Fruit fly (Drosophila melanogaster) whole organism, embryonic: ENCODE data around the gene ana1.

ENCODE experiments used
- Abd-B ChIP-seq: fragments of 200-800 bp; sonication (Bioruptor generic); optimal IDR thresholded peaks from 2 replicates; lab custom pipeline; 2018; ENCODE audit warnings: missing biosample characterization, mild to moderate bottlenecking, missing genetic modification characterization, moderate library complexity
- CG10543 ChIP-seq: fragments of 200-800 bp; sonication (Bioruptor generic); optimal IDR thresholded peaks from 3 replicates; lab custom pipeline; 2017; ENCODE audit warnings: missing biosample characterization, mild to moderate bottlenecking, missing genetic modification characterization, moderate library complexity
- CG11560 ChIP-seq: fragments of 200-800 bp; sonication (Bioruptor generic); IDR thresholded peaks from 3 replicates; pipeline ENCODE4 v1.3.6; 2022; ENCODE audit warnings: missing biosample characterization, missing genetic modification characterization
- CG12155 ChIP-seq: fragments of 200-800 bp; sonication (Bioruptor generic); optimal IDR thresholded peaks from 3 replicates; lab custom pipeline; 2016; ENCODE audit warnings: missing biosample characterization, missing genetic modification characterization
- CG12299 ChIP-seq: fragments of 200-800 bp; sonication (Bioruptor generic); optimal IDR thresholded peaks from 2 replicates; lab custom pipeline; 2018; ENCODE audit warnings: missing biosample characterization, mild to moderate bottlenecking, missing genetic modification characterization
- CG13123 ChIP-seq: fragments of 200-800 bp; sonication (Bioruptor generic); optimal IDR thresholded peaks from 2 replicates; lab custom pipeline; 2016; ENCODE audit warnings: missing biosample characterization, missing genetic modification characterization
- CG15269 ChIP-seq: fragments of 200-800 bp; sonication (Bioruptor generic); optimal IDR thresholded peaks from 2 replicates; lab custom pipeline; 2018; ENCODE audit warnings: missing biosample characterization, mild to moderate bottlenecking, missing genetic modification characterization, moderate library complexity
- CG1529 ChIP-seq: fragments of 200-800 bp; sonication (Bioruptor generic); optimal IDR thresholded peaks from 3 replicates; lab custom pipeline; 2018; ENCODE audit warnings: missing biosample characterization, missing genetic modification characterization
- CG17612 ChIP-seq: fragments of 200-800 bp; sonication (Bioruptor generic); IDR thresholded peaks from 2 replicates; pipeline ENCODE4 v1.3.6; 2022; ENCODE audit warnings: missing biosample characterization, missing genetic modification characterization
- CG1792 ChIP-seq: fragments of 200-800 bp; sonication (Bioruptor generic); optimal IDR thresholded peaks from 2 replicates; lab custom pipeline; 2016; ENCODE audit warnings: missing biosample characterization, missing genetic modification characterization
- CG1832 ChIP-seq: fragments of 200-800 bp; sonication (Bioruptor generic); optimal IDR thresholded peaks from 2 replicates; lab custom pipeline; 2017; ENCODE audit warnings: missing biosample characterization, mild to moderate bottlenecking, missing genetic modification characterization, inconsistent platforms
- CG30403 ChIP-seq: fragments of 200-800 bp; sonication (Bioruptor generic); optimal IDR thresholded peaks from 3 replicates; lab custom pipeline; 2016; ENCODE audit warnings: missing biosample characterization, missing genetic modification characterization
- CG3726 ChIP-seq: fragments of 200-800 bp; sonication (Bioruptor generic); IDR thresholded peaks from 3 replicates; pipeline ENCODE4, ENCODE4 v1.3.6; 2022; ENCODE audit warnings: missing biosample characterization, missing genetic modification characterization
- CG7839 ChIP-seq: fragments of 200-800 bp; sonication (Bioruptor generic); optimal IDR thresholded peaks from 3 replicates; lab custom pipeline; 2018; ENCODE audit warnings: missing biosample characterization, mild to moderate bottlenecking, missing genetic modification characterization, moderate library complexity
- CG7928 ChIP-seq: fragments of 200-800 bp; sonication (Bioruptor generic); optimal IDR thresholded peaks from 2 replicates; lab custom pipeline; 2017; ENCODE audit warnings: missing biosample characterization, mild to moderate bottlenecking, missing genetic modification characterization
- CG9727 ChIP-seq: fragments of 200-800 bp; sonication (Bioruptor generic); optimal IDR thresholded peaks from 3 replicates; lab custom pipeline; 2017; ENCODE audit warnings: missing biosample characterization, mild to moderate bottlenecking, missing genetic modification characterization
- H15 ChIP-seq: fragments of 200-800 bp; sonication (Bioruptor generic); IDR thresholded peaks from 3 replicates; pipeline ENCODE4 v1.3.6; 2022; ENCODE audit warnings: missing biosample characterization, missing genetic modification characterization
- HLH3B ChIP-seq: fragments of 200-800 bp; sonication (Bioruptor generic); IDR thresholded peaks from 2 replicates; pipeline ENCODE4 v1.3.6; 2022; ENCODE audit warnings: missing biosample characterization, missing genetic modification characterization
- MBD-R2 ChIP-seq: fragments of 200-800 bp; sonication (Bioruptor generic); IDR thresholded peaks from 2 replicates; pipeline ENCODE4 v1.3.6; 2022; ENCODE audit warnings: missing biosample characterization, missing genetic modification characterization
- Myb ChIP-seq: fragments of 200-800 bp; sonication (Bioruptor generic); optimal IDR thresholded peaks from 2 replicates; lab custom pipeline; 2016; ENCODE audit warnings: missing biosample characterization, missing genetic modification characterization
- NK7.1 ChIP-seq: fragments of 200-800 bp; sonication (Bioruptor generic); optimal IDR thresholded peaks from 3 replicates; lab custom pipeline; 2016; ENCODE audit warnings: missing biosample characterization, missing genetic modification characterization
- Nf-YB ChIP-seq: fragments of 200-800 bp; sonication (Bioruptor generic); optimal IDR thresholded peaks from 3 replicates; lab custom pipeline; 2019; ENCODE audit warnings: missing biosample characterization, mild to moderate bottlenecking, missing genetic modification characterization, moderate library complexity
- Optix ChIP-seq: fragments of 200-800 bp; sonication (Bioruptor generic); IDR thresholded peaks from 3 replicates; pipeline ENCODE4 v1.3.6; 2022; ENCODE audit warnings: missing biosample characterization, missing genetic modification characterization
- Ptx1 ChIP-seq: fragments of 200-800 bp; sonication (Bioruptor generic); IDR thresholded peaks from 2 replicates; pipeline ENCODE4 v1.3.6; 2022; ENCODE audit warnings: missing biosample characterization, missing genetic modification characterization
- Scr ChIP-seq: fragments of 200-800 bp; sonication (Bioruptor generic); IDR thresholded peaks from 2 replicates; pipeline ENCODE4 v1.3.6; 2022; ENCODE audit warnings: missing biosample characterization, missing genetic modification characterization; ENCODE audit not compliant: partially characterized antibody
- Spps ChIP-seq: fragments of 200-800 bp; sonication (Bioruptor generic); optimal IDR thresholded peaks from 2 replicates; lab custom pipeline; 2018; ENCODE audit warnings: missing biosample characterization, mild to moderate bottlenecking, missing genetic modification characterization
- Vsx1 ChIP-seq: fragments of 200-800 bp; sonication (Bioruptor generic); optimal IDR thresholded peaks from 2 replicates; lab custom pipeline; 2017; ENCODE audit warnings: missing biosample characterization, mild to moderate bottlenecking, missing genetic modification characterization, missing genetic modification reagents
- abd-A ChIP-seq: fragments of 200-800 bp; sonication (Bioruptor generic); optimal IDR thresholded peaks from 3 replicates; lab custom pipeline; 2019; ENCODE audit warnings: missing biosample characterization, mild to moderate bottlenecking, missing genetic modification characterization, moderate library complexity
- amos ChIP-seq: fragments of 200-800 bp; sonication (Bioruptor generic); IDR thresholded peaks from 2 replicates; pipeline ENCODE4 v1.3.6; 2022; ENCODE audit warnings: missing biosample characterization, missing genetic modification characterization; ENCODE audit not compliant: partially characterized antibody
- aop ChIP-seq: fragments of 200-800 bp; sonication (Bioruptor generic); IDR thresholded peaks from 2 replicates; pipeline ENCODE4 v1.3.6; 2022; ENCODE audit warnings: missing biosample characterization, missing genetic modification characterization
- ap ChIP-seq: fragments of 200-800 bp; sonication (Bioruptor generic); IDR thresholded peaks from 2 replicates; pipeline ENCODE4 v1.3.6; 2022; ENCODE audit warnings: missing biosample characterization, missing genetic modification characterization
- bbx ChIP-seq: fragments of 200-800 bp; sonication (Bioruptor generic); IDR thresholded peaks from 2 replicates; pipeline ENCODE4 v1.3.6; 2022; ENCODE audit warnings: missing biosample characterization, missing genetic modification characterization; ENCODE audit not compliant: partially characterized antibody
- bcd ChIP-seq: fragments of 200-800 bp; sonication (Bioruptor generic); optimal IDR thresholded peaks from 2 replicates; lab custom pipeline; 2017; ENCODE audit warnings: missing biosample characterization, mild to moderate bottlenecking, missing genetic modification characterization
- btn ChIP-seq: fragments of 200-800 bp; sonication (Bioruptor generic); optimal IDR thresholded peaks from 2 replicates; lab custom pipeline; 2016; ENCODE audit warnings: missing biosample characterization, missing genetic modification characterization
- chinmo ChIP-seq: fragments of 200-800 bp; sonication (Bioruptor generic); IDR thresholded peaks from 4 replicates; pipeline ENCODE4 v1.3.6; 2022; ENCODE audit warnings: missing biosample characterization, missing genetic modification characterization; ENCODE audit not compliant: partially characterized antibody
- chm ChIP-seq: fragments of 200-800 bp; sonication (Bioruptor generic); IDR thresholded peaks from 2 replicates; pipeline ENCODE4 v1.3.6; 2022; ENCODE audit warnings: missing biosample characterization, missing genetic modification characterization
- crp ChIP-seq, 2 experiments: fragments of 200-800 bp; sonication (Bioruptor generic); optimal IDR thresholded peaks; 2 replicates in 1 of 2; 3 replicates in 1 of 2; lab custom pipeline; 2017; ENCODE audit warnings: missing biosample characterization in 2 of 2, missing genetic modification characterization in 2 of 2, mild to moderate bottlenecking in 1 of 2, moderate library complexity in 1 of 2
- dm ChIP-seq: fragments of 200-800 bp; sonication (Bioruptor generic); optimal IDR thresholded peaks from 3 replicates; lab custom pipeline; 2016; ENCODE audit warnings: missing biosample characterization, missing genetic modification characterization
- dmrt11E ChIP-seq: fragments of 200-800 bp; sonication (Bioruptor generic); optimal IDR thresholded peaks from 3 replicates; lab custom pipeline; 2018; ENCODE audit warnings: missing biosample characterization, mild to moderate bottlenecking, missing genetic modification characterization, moderate library complexity
- fd102C ChIP-seq: fragments of 200-800 bp; sonication (Bioruptor generic); optimal IDR thresholded peaks from 2 replicates; lab custom pipeline; 2018; ENCODE audit warnings: missing biosample characterization, mild to moderate bottlenecking, missing genetic modification characterization, moderate library complexity
- fd64A ChIP-seq: fragments of 200-800 bp; sonication (Bioruptor generic); optimal IDR thresholded peaks from 3 replicates; lab custom pipeline; 2018; ENCODE audit warnings: missing biosample characterization, mild to moderate bottlenecking, missing genetic modification characterization
- fd96Cb ChIP-seq: fragments of 200-800 bp; sonication (Bioruptor generic); optimal IDR thresholded peaks from 2 replicates; lab custom pipeline; 2018; ENCODE audit warnings: missing biosample characterization, mild to moderate bottlenecking, missing genetic modification characterization, moderate library complexity
- hkb ChIP-seq, 2 experiments: fragments of 200-800 bp in 1 of 2; fragments of >200 bp in 1 of 2; sonication (Bioruptor generic) in 1 of 2; IDR thresholded peaks in 1 of 2; optimal IDR thresholded peaks in 1 of 2; 2 replicates each; pipeline versions ENCODE4 v1.3.6 to Lab custom; 2017 to 2022; ENCODE audit warnings: missing biosample characterization in 1 of 2, missing genetic modification characterization in 1 of 2
- pros ChIP-seq: fragments of 200-800 bp; sonication (Bioruptor generic); optimal IDR thresholded peaks from 3 replicates; lab custom pipeline; 2019; ENCODE audit warnings: missing biosample characterization, mild to moderate bottlenecking, missing genetic modification characterization, moderate library complexity
- scrt ChIP-seq: fragments of 200-800 bp; sonication (Bioruptor generic); optimal IDR thresholded peaks from 2 replicates; lab custom pipeline; 2018; ENCODE audit warnings: missing biosample characterization, mild to moderate bottlenecking, missing genetic modification characterization, moderate library complexity
- sna ChIP-seq: fragments of 200-800 bp; sonication (Bioruptor generic); IDR thresholded peaks from 2 replicates; pipeline ENCODE4 v1.3.6; 2022; ENCODE audit warnings: missing biosample characterization, missing genetic modification characterization; ENCODE audit not compliant: partially characterized antibody
- tap ChIP-seq: fragments of 200-800 bp; optimal IDR thresholded peaks from 3 replicates; lab custom pipeline; 2019; ENCODE audit warnings: missing biosample characterization, mild to moderate bottlenecking, missing genetic modification characterization, moderate library complexity
- zfh2 ChIP-seq: fragments of 200-800 bp; sonication (Bioruptor generic); optimal IDR thresholded peaks from 2 replicates; lab custom pipeline; 2016; ENCODE audit warnings: missing biosample characterization, missing genetic modification characterization

Gene ana1

DNA sequence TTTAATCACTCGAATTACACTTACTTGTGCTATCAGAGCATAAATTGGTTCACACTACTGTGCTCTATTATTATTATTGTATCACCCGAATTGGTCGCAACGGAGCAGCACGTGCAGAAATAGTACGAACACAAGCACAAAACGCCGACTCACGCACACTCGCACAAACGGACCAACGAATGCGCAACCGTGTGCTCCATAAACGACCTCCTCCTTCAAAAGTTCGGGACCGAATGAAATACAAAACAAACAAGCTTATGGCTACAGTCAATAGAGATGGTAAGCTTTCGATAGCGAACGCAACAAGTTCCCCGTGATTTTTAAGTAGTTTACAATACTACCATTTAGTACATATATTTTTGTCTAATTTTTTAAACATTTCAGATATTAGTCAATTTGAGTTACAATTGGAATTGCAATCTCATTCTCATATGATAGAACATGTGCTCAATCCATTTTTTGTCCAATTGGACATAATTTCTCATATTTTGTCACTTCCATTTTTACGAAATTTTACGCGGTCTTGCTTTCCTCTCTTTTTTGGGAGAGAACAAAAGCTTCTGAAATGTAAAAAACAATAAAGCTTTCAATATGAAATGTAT is 13.4 kb downstream of the ana1 start, which contains the start of gene Cftr (continued):
- TF ChIP-seq Nf-YB (no peak), MBD-R2 (peak; percentile 9; the same call in 1 of the 2 replicates), Abd-B (GFP tag; lab: Kevin White, UChicago) (no peak), aop (no peak), CG11560 (tag; lab: Robert Waterston, UW) (no peak), chinmo (peak; percentile 94; the same call in 3 of the 4 replicates), btn (GFP tag; lab: Kevin White, UChicago) (no peak), CG17612 (GFP tag; lab: Robert Waterston, UW) (no peak; the same call in 1 of the 2 replicates), fd64A (GFP tag; lab: Kevin White, UChicago) (no peak), bcd (GFP tag; lab: Kevin White, UChicago) (no peak), Optix (no peak; the same call in 2 of the 3 replicates), chm (no peak; the same call in 1 of the 2 replicates), CG30403 (no peak), abd-A (peak; percentile 47), amos (peak; percentile 56; the same call in 1 of the 2 replicates), tap (tag; lab: Kevin White, UChicago) (peak; percentile 29), pros (no peak), CG10543 (GFP tag; lab: Kevin White, UChicago) (peak; percentile 74), Vsx1 (GFP tag; lab: Kevin White, UChicago) (peak; percentile 16), CG13123 (GFP tag; lab: Kevin White, UChicago) (peak; percentile 15), Myb (GFP tag; lab: Kevin White, UChicago) (peak; percentile 33), NK7.1 (GFP tag; lab: Kevin White, UChicago) (peak; percentile 58), CG9727 (GFP tag; lab: Kevin White, UChicago) (no peak), hkb (optimal IDR thresholded peaks at IDR 0.05; lab: Kevin White, UChicago) (no peak), hkb (GFP tag; IDR thresholded peaks at IDR 0.05; lab: Robert Waterston, UW) (peak; percentile 65), ap (GFP tag; lab: Robert Waterston, UW) (no peak), zfh2 (GFP tag; lab: Kevin White, UChicago) (peak; percentile 53), Spps (tag; lab: Kevin White, UChicago) (no peak), HLH3B (peak; percentile 39; the same call in 1 of the 2 replicates), sna (peak; percentile 43; the same call in 1 of the 2 replicates), CG15269 (no peak), fd96Cb (no peak), CG1792 (GFP tag; lab: Kevin White, UChicago) (peak; percentile 57), scrt (GFP tag; lab: Kevin White, UChicago) (peak; percentile 96), CG1832 (GFP tag; lab: Kevin White, UChicago) (no peak), Scr (GFP tag; lab: Robert Waterston, UW) (no peak; the same call in 1 of the 2 replicates), CG12155 (GFP tag; lab: Kevin White, UChicago) (no peak), fd102C (GFP tag; lab: Kevin White, UChicago) (no peak), Ptx1 (peak; percentile 43), CG1529 (GFP tag; lab: Kevin White, UChicago) (no peak), crp (GFP tag; optimal IDR thresholded peaks at IDR 0.05; lab: Kevin White, UChicago) (no peak), dm (GFP tag; lab: Kevin White, UChicago) (peak; percentile 46), CG7839 (tag; lab: Kevin White, UChicago) (peak; percentile 34), CG7928 (GFP tag; lab: Kevin White, UChicago) (peak; percentile 25), CG3726 (GFP tag; lab: Robert Waterston, UW) (peak; percentile 59; the same call in 1 of the 3 replicates), dmrt11E (tag; lab: Kevin White, UChicago) (no peak), H15 (GFP tag; lab: Robert Waterston, UW) (peak; percentile 57; the same call in 2 of the 3 replicates), CG12299 (tag; lab: Kevin White, UChicago) (no peak), bbx (peak; percentile 74; the same call in 1 of the 2 replicates)
